Fruit fly (Drosophila melanogaster) whole organism: Measurements from ENCODE around the gene CG10472.

Source experiments
- CG8478 ChIP-seq: fragments of >200 bp; optimal IDR thresholded peaks from 2 replicates; lab custom pipeline; 2018; ENCODE audit warnings: inconsistent platforms
- Dll ChIP-seq: fragments of >200 bp; optimal IDR thresholded peaks from 2 replicates; lab custom pipeline; 2017
- EcR ChIP-seq, 2 experiments: fragments of >200 bp; optimal IDR thresholded peaks; 2 replicates each; lab custom pipeline; 2017; ENCODE audit warnings: missing biosample characterization in 2 of 2, missing genetic modification characterization in 2 of 2, missing genetic modification reagents in 2 of 2
- pan ChIP-seq: fragments of >200 bp; optimal IDR thresholded peaks from 2 replicates; lab custom pipeline; 2017
- psq ChIP-seq: fragments of >200 bp; optimal IDR thresholded peaks from 2 replicates; lab custom pipeline; 2017
- usp ChIP-seq: fragments of >200 bp; optimal IDR thresholded peaks from 2 replicates; lab custom pipeline; 2017; ENCODE audit warnings: missing biosample characterization, missing genetic modification characterization, mixed read lengths

- TF ChIP-seq CG8478 (no peak), EcR (GFP tag; optimal IDR thresholded peaks at IDR 0.05; lab: Kevin White, UChicago) (no peak), psq (no peak), usp (GFP tag; lab: Kevin White, UChicago) (no peak), pan (no peak), Dll (lab: Kevin White, UChicago) (no peak)
Observed at dm6 chr3L:6054803-6055202, 7.9 kb downstream of the CG10472 start, which contains the start of gene tant.
